Fruit fly (Drosophila melanogaster) whole organism, pupa: ENCODE results near the gene abs.

Experiments used
- CG10348 ChIP-seq: fragments of 200-800 bp; sonication (Bioruptor generic); IDR thresholded peaks from 2 replicates; pipeline ENCODE4 v1.3.6; 2022; ENCODE audit warnings: missing biosample characterization, missing genetic modification characterization
- CG12605 ChIP-seq: fragments of 200-800 bp; sonication (Bioruptor generic); IDR thresholded peaks from 2 replicates; pipeline ENCODE4 v1.3.6; 2022; ENCODE audit warnings: missing biosample characterization, missing genetic modification characterization
- CG13204 ChIP-seq: fragments of 200-800 bp; sonication (Bioruptor generic); optimal IDR thresholded peaks from 2 replicates; lab custom pipeline; 2018; ENCODE audit warnings: missing biosample characterization, mild to moderate bottlenecking, missing genetic modification characterization, moderate library complexity
- CG14655 ChIP-seq: fragments of 200-800 bp; sonication (Bioruptor generic); optimal IDR thresholded peaks from 3 replicates; lab custom pipeline; 2017; ENCODE audit warnings: mild to moderate bottlenecking, missing biosample characterization, missing genetic modification reagents, missing genetic modification characterization
- CG15710 ChIP-seq: fragments of 200-800 bp; sonication (Bioruptor generic); optimal IDR thresholded peaks from 2 replicates; lab custom pipeline; 2018; ENCODE audit warnings: missing biosample characterization, mild to moderate bottlenecking, missing genetic modification characterization, moderate library complexity
- CG17806 ChIP-seq: fragments of 200-800 bp; sonication (Bioruptor generic); optimal IDR thresholded peaks from 2 replicates; lab custom pipeline; 2018; ENCODE audit warnings: missing biosample characterization, mild to moderate bottlenecking, missing genetic modification characterization, moderate library complexity
- CG32121 ChIP-seq: fragments of 200-800 bp; sonication (Bioruptor generic); IDR thresholded peaks from 2 replicates; pipeline ENCODE4 v1.3.6; 2022; ENCODE audit warnings: missing biosample characterization, missing genetic modification characterization
- CG34367 ChIP-seq: fragments of 200-800 bp; sonication (Bioruptor generic); optimal IDR thresholded peaks from 2 replicates; lab custom pipeline; 2018; ENCODE audit warnings: missing biosample characterization, mild to moderate bottlenecking, missing genetic modification characterization
- CG4496 ChIP-seq: fragments of 200-800 bp; sonication (Bioruptor generic); IDR thresholded peaks from 3 replicates; pipeline ENCODE4 v1.3.6; 2022; ENCODE audit warnings: missing biosample characterization, missing genetic modification characterization
- CG8159 ChIP-seq: fragments of 200-800 bp; sonication (Bioruptor generic); optimal IDR thresholded peaks from 3 replicates; lab custom pipeline; 2018; ENCODE audit warnings: missing biosample characterization, mild to moderate bottlenecking, missing genetic modification characterization, moderate library complexity
- CG8301 ChIP-seq: fragments of 200-800 bp; sonication (Bioruptor generic); optimal IDR thresholded peaks from 2 replicates; lab custom pipeline; 2018; ENCODE audit warnings: missing biosample characterization, mild to moderate bottlenecking, missing genetic modification characterization
- CG9948 ChIP-seq: fragments of 200-800 bp; sonication (Bioruptor generic); optimal IDR thresholded peaks from 2 replicates; lab custom pipeline; 2018; ENCODE audit warnings: missing biosample characterization, mild to moderate bottlenecking, missing genetic modification characterization, moderate library complexity
- D1 ChIP-seq: fragments of 200-800 bp; sonication (Bioruptor generic); optimal IDR thresholded peaks from 2 replicates; lab custom pipeline; 2018; ENCODE audit warnings: missing biosample characterization, mild to moderate bottlenecking, missing genetic modification characterization, moderate library complexity
- EcR ChIP-seq: fragments of 200-800 bp; sonication (Bioruptor generic); optimal IDR thresholded peaks from 3 replicates; lab custom pipeline; 2019; ENCODE audit warnings: missing biosample characterization, missing genetic modification characterization, mild to moderate bottlenecking, moderate library complexity, missing genetic modification reagents
- Ets98B ChIP-seq: fragments of 200-800 bp; sonication (Bioruptor generic); IDR thresholded peaks from 2 replicates; pipeline ENCODE4 v1.3.6; 2022; ENCODE audit warnings: missing biosample characterization, missing genetic modification characterization
- Pif1A ChIP-seq: fragments of 200-800 bp; sonication (Bioruptor generic); optimal IDR thresholded peaks from 3 replicates; lab custom pipeline; 2016; ENCODE audit warnings: missing biosample characterization, missing genetic modification characterization
- Pif1B ChIP-seq: fragments of 200-800 bp; sonication (Bioruptor generic); optimal IDR thresholded peaks from 3 replicates; lab custom pipeline; 2016; ENCODE audit warnings: missing biosample characterization, missing genetic modification characterization
- Snoo ChIP-seq: fragments of 200-800 bp; sonication (Bioruptor generic); optimal IDR thresholded peaks from 3 replicates; lab custom pipeline; 2017; ENCODE audit warnings: missing biosample characterization, mild to moderate bottlenecking, missing genetic modification characterization, inconsistent platforms
- fd96Ca ChIP-seq: fragments of 200-800 bp; sonication (Bioruptor generic); IDR thresholded peaks from 3 replicates; pipeline ENCODE4 v1.3.6; 2022; ENCODE audit warnings: missing biosample characterization, missing genetic modification characterization
- gl ChIP-seq: fragments of 200-800 bp; sonication (Bioruptor generic); optimal IDR thresholded peaks from 2 replicates; lab custom pipeline; 2018; ENCODE audit warnings: missing biosample characterization, mild to moderate bottlenecking, missing genetic modification characterization
- rn ChIP-seq: fragments of 200-800 bp; sonication (Bioruptor generic); IDR thresholded peaks from 2 replicates; pipeline ENCODE4 v1.3.6; 2022; ENCODE audit warnings: missing biosample characterization, missing genetic modification characterization

The abs gene

dm6 chr3R:4214601-4215000 is 18.2 kb upstream of the abs start:
- TF ChIP-seq Snoo (tag; lab: Kevin White, UChicago) = no peak
- TF ChIP-seq EcR (GFP tag; lab: Kevin White, UChicago) = peak; percentile 54
- TF ChIP-seq gl (tag; lab: Kevin White, UChicago) = peak; percentile 48

dm6 chr3R:4215264-4215993 is 17.4 kb upstream of the abs start, which contains the start of gene CG14636:
Gene CG14636, minus strand, starts transcription at chr3R:4215314.
- TF ChIP-seq CG12605 (GFP tag; lab: Robert Waterston, UW) = no peak
- peak; percentile 83 for TF ChIP-seq fd96Ca
- peak; percentile 51; the same call in 2 of the 3 replicates for TF ChIP-seq CG4496 (GFP tag; lab: Robert Waterston, UW)
- peak; percentile 33 for TF ChIP-seq CG8159 (tag; lab: Kevin White, UChicago)
- TF ChIP-seq CG10348 (GFP tag; lab: Robert Waterston, UW) = no peak
- TF ChIP-seq Pif1A (GFP tag; lab: Kevin White, UChicago) = peak; percentile 78
- TF ChIP-seq CG13204 (GFP tag; lab: Kevin White, UChicago) = peak; percentile 24
- TF ChIP-seq CG15710 (tag; lab: Kevin White, UChicago) = peak; percentile 46
- no peak for TF ChIP-seq CG8301 (tag; lab: Kevin White, UChicago)
- TF ChIP-seq Pif1B (GFP tag; lab: Kevin White, UChicago) = peak; percentile 56
- peak; percentile 36; the same call in 1 of the 2 replicates for TF ChIP-seq rn
- peak; percentile 63 for TF ChIP-seq Snoo (tag; lab: Kevin White, UChicago)
- TF ChIP-seq EcR (GFP tag; lab: Kevin White, UChicago) = no peak
- TF ChIP-seq Ets98B = peak; percentile 65
- peak; percentile 81; the same call in 1 of the 2 replicates for TF ChIP-seq CG32121 (GFP tag; lab: Robert Waterston, UW)
- TF ChIP-seq D1 = no peak
- TF ChIP-seq CG9948 (tag; lab: Kevin White, UChicago) = peak; percentile 19
- peak; percentile 35 for TF ChIP-seq CG17806 (tag; lab: Kevin White, UChicago)

- TF ChIP-seq Pif1A (GFP tag; lab: Kevin White, UChicago) (no peak), CG13204 (GFP tag; lab: Kevin White, UChicago) (no peak), Snoo (tag; lab: Kevin White, UChicago) (no peak), D1 (no peak), CG17806 (tag; lab: Kevin White, UChicago) (no peak), CG9948 (tag; lab: Kevin White, UChicago) (no peak), CG14655 (GFP tag; lab: Kevin White, UChicago) (no peak), gl (tag; lab: Kevin White, UChicago) (no peak), CG4496 (GFP tag; lab: Robert Waterston, UW) (no peak), CG12605 (GFP tag; lab: Robert Waterston, UW) (no peak), CG34367 (tag; lab: Kevin White, UChicago) (no peak), Pif1B (GFP tag; lab: Kevin White, UChicago) (no peak), CG32121 (GFP tag; lab: Robert Waterston, UW) (no peak), CG8301 (tag; lab: Kevin White, UChicago) (no peak), CG8159 (tag; lab: Kevin White, UChicago) (no peak), CG10348 (GFP tag; lab: Robert Waterston, UW) (no peak)
Observed at dm6 chr3R:4220030-4220429, 12.8 kb upstream of the abs start, which contains the start of gene CG31516. Gene CG31516, minus strand, starts transcription at chr3R:4220130.

dm6 chr3R:4220780-4221179 is 12.1 kb upstream of the abs start:
- TF ChIP-seq fd96Ca (0 out of 3 replicates have a peak, but pooled peaks have one; percentile 31), CG12605 (GFP tag; lab: Robert Waterston, UW) (0 out of 2 replicates have a peak, but pooled peaks have one; percentile 9), D1 (no peak), CG9948 (tag; lab: Kevin White, UChicago) (no peak), CG13204 (GFP tag; lab: Kevin White, UChicago) (no peak), CG32121 (GFP tag; lab: Robert Waterston, UW) (peak; percentile 9; the same call in 1 of the 2 replicates), Ets98B (peak; percentile 16; the same call in 1 of the 2 replicates)

dm6 chr3R:4228426-4228825 is 4.4 kb upstream of the abs start:
- no peak for TF ChIP-seq D1
- no peak for TF ChIP-seq Pif1B (GFP tag; lab: Kevin White, UChicago)
- no peak for TF ChIP-seq fd96Ca
- TF ChIP-seq EcR (GFP tag; lab: Kevin White, UChicago) = no peak
- TF ChIP-seq CG8159 (tag; lab: Kevin White, UChicago) = no peak
- peak; percentile 61 for TF ChIP-seq CG13204 (GFP tag; lab: Kevin White, UChicago)
- no peak for TF ChIP-seq CG32121 (GFP tag; lab: Robert Waterston, UW)

dm6 chr3R:4229137-4229764 is 3.6 kb upstream of the abs start, which contains the start of gene DhpD:
Gene DhpD, minus strand, starts transcription at chr3R:4229238.
- peak; percentile 79 for TF ChIP-seq CG17806 (tag; lab: Kevin White, UChicago)
- TF ChIP-seq CG15710 (tag; lab: Kevin White, UChicago) = peak; percentile 80
- no peak for TF ChIP-seq EcR (GFP tag; lab: Kevin White, UChicago)
- no peak for TF ChIP-seq Pif1A (GFP tag; lab: Kevin White, UChicago)
- TF ChIP-seq CG9948 (tag; lab: Kevin White, UChicago) = peak; percentile 55
- peak; percentile 79 for TF ChIP-seq Ets98B
- peak; percentile 35 for TF ChIP-seq gl (tag; lab: Kevin White, UChicago)
- peak; percentile 80 for TF ChIP-seq Snoo (tag; lab: Kevin White, UChicago)
- no peak for TF ChIP-seq CG8301 (tag; lab: Kevin White, UChicago)
- peak; percentile 77 for TF ChIP-seq CG32121 (GFP tag; lab: Robert Waterston, UW)
- peak; percentile 76 for TF ChIP-seq CG8159 (tag; lab: Kevin White, UChicago)
- peak; percentile 63 for TF ChIP-seq CG12605 (GFP tag; lab: Robert Waterston, UW)
- TF ChIP-seq CG14655 (GFP tag; lab: Kevin White, UChicago) = no peak
- TF ChIP-seq D1 = peak; percentile 59
- peak; percentile 87 for TF ChIP-seq CG4496 (GFP tag; lab: Robert Waterston, UW)
- TF ChIP-seq fd96Ca = no peak; the same call in 2 of the 3 replicates
- peak; percentile 2 for TF ChIP-seq CG13204 (GFP tag; lab: Kevin White, UChicago)
- TF ChIP-seq Pif1B (GFP tag; lab: Kevin White, UChicago) = peak; percentile 73
- TF ChIP-seq CG34367 (tag; lab: Kevin White, UChicago) = peak; percentile 50
